Worm (Caenorhabditis elegans) whole organism, young adult: ENCODE data around the gene C16C10.1.

Source experiments
- F10E7.11 ChIP-seq: sonication (generic microtip); optimal IDR thresholded peaks from 2 replicates; lab custom pipeline; 2017; ENCODE audit warnings: mild to moderate bottlenecking, missing genetic modification characterization, moderate library complexity, missing compliant biosample characterization
- F33H1.4 ChIP-seq: fragments of 200-800 bp; sonication (Bioruptor generic); IDR thresholded peaks from 2 replicates; pipeline ENCODE4 v1.3.6; 2022; ENCODE audit warnings: missing genetic modification reagents, missing genetic modification characterization, missing compliant biosample characterization
- F55B11.4 ChIP-seq: sonication (generic microtip); optimal IDR thresholded peaks from 2 replicates; lab custom pipeline; 2016; ENCODE audit warnings: missing compliant biosample characterization, missing genetic modification characterization, borderline replicate concordance; ENCODE audit not compliant: insufficient read depth
- ZK185.1 ChIP-seq: sonication (generic microtip); optimal IDR thresholded peaks from 2 replicates; lab custom pipeline; 2016; ENCODE audit warnings: mild to moderate bottlenecking, missing genetic modification characterization, missing compliant biosample characterization; ENCODE audit not compliant: poor library complexity, severe bottlenecking
- akir-1 ChIP-seq: fragments of 200-800 bp; sonication (Bioruptor generic); optimal IDR thresholded peaks from 2 replicates; lab custom pipeline; 2018; ENCODE audit warnings: mild to moderate bottlenecking, missing genetic modification characterization, moderate library complexity, missing compliant biosample characterization
- ama-1 ChIP-seq, 3 experiments: fragments of 150-350 bp in 1 of 3; sonication (generic microtip) in 2 of 3; optimal IDR thresholded peaks; 2 replicates each; lab custom pipeline; 2014 to 2018; ENCODE audit warnings: missing biosample characterization in 2 of 3, missing genetic modification characterization in 2 of 3, missing genetic modification reagents in 2 of 3
- aptf-2 ChIP-seq: fragments of 200-800 bp; sonication (Bioruptor generic); conservative IDR thresholded peaks from 2 replicates; pipeline ENCODE4 v1.3.6; 2022; ENCODE audit warnings: missing genetic modification reagents, missing genetic modification characterization, missing compliant biosample characterization
- attf-3 ChIP-seq: fragments of 200-800 bp; sonication (Bioruptor generic); conservative IDR thresholded peaks from 2 replicates; pipeline ENCODE4 v1.3.6; 2022; ENCODE audit warnings: missing genetic modification reagents, missing genetic modification characterization, missing compliant biosample characterization
- attf-5 ChIP-seq: fragments of 200-800 bp; sonication (Bioruptor generic); optimal IDR thresholded peaks from 2 replicates; lab custom pipeline; 2018; ENCODE audit warnings: mild to moderate bottlenecking, missing genetic modification characterization, missing compliant biosample characterization
- bed-1 ChIP-seq: fragments of 200-800 bp; sonication (Bioruptor generic); IDR thresholded peaks from 2 replicates; pipeline ENCODE4 v1.3.6; 2022; ENCODE audit warnings: missing genetic modification reagents, missing genetic modification characterization, missing compliant biosample characterization
- cebp-2 ChIP-seq: fragments of 200-800 bp; sonication (Bioruptor generic); IDR thresholded peaks from 2 replicates; pipeline ENCODE4 v1.3.6; 2022; ENCODE audit warnings: missing genetic modification characterization, missing compliant biosample characterization
- ceh-27 ChIP-seq: fragments of 200-800 bp; sonication (Bioruptor generic); optimal IDR thresholded peaks from 2 replicates; lab custom pipeline; 2018; ENCODE audit warnings: mild to moderate bottlenecking, missing genetic modification characterization, moderate library complexity, missing compliant biosample characterization
- ceh-91 ChIP-seq: fragments of 200-800 bp; sonication (Bioruptor generic); IDR thresholded peaks from 2 replicates; pipeline ENCODE4 v1.3.6; 2022; ENCODE audit warnings: missing genetic modification reagents, missing genetic modification characterization, missing compliant biosample characterization
- dox-1 ChIP-seq: fragments of 200-800 bp; sonication (Bioruptor generic); IDR thresholded peaks from 2 replicates; pipeline ENCODE4 v1.3.6; 2022; ENCODE audit warnings: missing genetic modification reagents, missing genetic modification characterization, missing compliant biosample characterization
- dpff-1 ChIP-seq: sonication (generic microtip); optimal IDR thresholded peaks from 2 replicates; lab custom pipeline; 2017; ENCODE audit warnings: mild to moderate bottlenecking, missing genetic modification characterization, missing compliant biosample characterization
- ekl-4 ChIP-seq: fragments of 200-800 bp; sonication (Bioruptor generic); IDR thresholded peaks from 2 replicates; pipeline ENCODE4 v1.3.6; 2022; ENCODE audit warnings: missing genetic modification reagents, missing genetic modification characterization, missing compliant biosample characterization
- fkh-3 ChIP-seq: sonication (generic microtip); optimal IDR thresholded peaks from 2 replicates; lab custom pipeline; 2016; ENCODE audit warnings: mild to moderate bottlenecking, missing genetic modification characterization, missing compliant biosample characterization
- gei-17 ChIP-seq: fragments of 200-800 bp; sonication (Bioruptor generic); optimal IDR thresholded peaks from 2 replicates; lab custom pipeline; 2018; ENCODE audit warnings: mild to moderate bottlenecking, missing genetic modification characterization, missing compliant biosample characterization
- him-1 ChIP-seq: sonication (generic microtip); optimal IDR thresholded peaks from 2 replicates; lab custom pipeline; 2016; ENCODE audit warnings: missing genotype, missing genetic modification reagents, missing genetic modification characterization, missing compliant biosample characterization
- hlh-26 ChIP-seq: fragments of 200-800 bp; sonication (Bioruptor generic); conservative IDR thresholded peaks from 2 replicates; pipeline ENCODE4 v1.3.6; 2022; ENCODE audit warnings: missing genetic modification reagents, missing genetic modification characterization, missing compliant biosample characterization
- hmg-20 ChIP-seq: fragments of 200-800 bp; sonication (Bioruptor generic); IDR thresholded peaks from 2 replicates; pipeline ENCODE4 v1.3.6; 2022; ENCODE audit warnings: missing genetic modification reagents, missing genetic modification characterization, missing compliant biosample characterization
- hrde-1 ChIP-seq: sonication (generic microtip); optimal IDR thresholded peaks from 2 replicates; lab custom pipeline; 2016; ENCODE audit warnings: missing genetic modification characterization, mild to moderate bottlenecking, missing compliant biosample characterization, moderate library complexity, missing genotype, missing genetic modification reagents, borderline replicate concordance
- hsf-1 ChIP-seq: fragments of 200-800 bp; sonication (Bioruptor generic); IDR thresholded peaks from 2 replicates; pipeline ENCODE4 v1.3.6; 2022; ENCODE audit warnings: missing genetic modification reagents, missing genetic modification characterization, missing compliant biosample characterization
- let-607 ChIP-seq, 2 experiments: fragments of 200-800 bp in 1 of 2; sonication (Bioruptor generic) in 1 of 2; sonication (generic microtip) in 1 of 2; optimal IDR thresholded peaks; 2 replicates each; lab custom pipeline; 2016 to 2018; ENCODE audit warnings: mild to moderate bottlenecking in 2 of 2, missing compliant biosample characterization in 2 of 2, missing genetic modification characterization in 2 of 2, moderate library complexity in 2 of 2, missing genotype in 1 of 2
- madf-10 ChIP-seq: sonication (generic microtip); optimal IDR thresholded peaks from 2 replicates; lab custom pipeline; 2016; ENCODE audit warnings: mild to moderate bottlenecking, missing genetic modification characterization, missing compliant biosample characterization
- madf-6 ChIP-seq: fragments of 200-800 bp; sonication (Bioruptor generic); IDR thresholded peaks from 2 replicates; pipeline ENCODE4 v1.3.6; 2022; ENCODE audit warnings: missing genetic modification reagents, missing genetic modification characterization, missing compliant biosample characterization
- mel-28 ChIP-seq: sonication (generic microtip); optimal IDR thresholded peaks from 2 replicates; lab custom pipeline; 2016; ENCODE audit warnings: borderline replicate concordance, mild to moderate bottlenecking, missing genetic modification characterization, missing compliant biosample characterization
- mxl-1 ChIP-seq: sonication (generic microtip); optimal IDR thresholded peaks from 2 replicates; lab custom pipeline; 2016; ENCODE audit warnings: missing genetic modification characterization, missing compliant biosample characterization
- nfyb-1 ChIP-seq: fragments of 200-800 bp; sonication (Bioruptor generic); IDR thresholded peaks from 2 replicates; pipeline ENCODE4 v1.3.6; 2022; ENCODE audit warnings: missing genetic modification reagents, missing genetic modification characterization, missing compliant biosample characterization
- nhr-120 ChIP-seq: fragments of 200-800 bp; sonication (Bioruptor generic); IDR thresholded peaks from 2 replicates; pipeline ENCODE4 v1.3.6; 2022; ENCODE audit warnings: missing genetic modification characterization, missing compliant biosample characterization
- nhr-179 ChIP-seq: sonication (generic microtip); optimal IDR thresholded peaks from 2 replicates; lab custom pipeline; 2016; ENCODE audit warnings: mild to moderate bottlenecking, missing genetic modification characterization, missing compliant biosample characterization
- nhr-27 ChIP-seq: fragments of 200-800 bp; sonication (Bioruptor generic); optimal IDR thresholded peaks from 2 replicates; lab custom pipeline; 2018; ENCODE audit warnings: mild to moderate bottlenecking, missing genetic modification characterization, moderate library complexity, missing compliant biosample characterization
- rec-8 ChIP-seq, 2 experiments: sonication (generic microtip); optimal IDR thresholded peaks; 2 replicates each; lab custom pipeline; 2016; ENCODE audit warnings: mild to moderate bottlenecking in 2 of 2, missing genetic modification characterization in 2 of 2, missing genetic modification reagents in 2 of 2, missing genotype in 2 of 2, missing biosample characterization in 1 of 2, missing compliant biosample characterization in 1 of 2, moderate library complexity in 1 of 2
- rpc-1 ChIP-seq, 2 experiments: fragments of 150-350 bp in 1 of 2; sonication (generic microtip) in 1 of 2; optimal IDR thresholded peaks; 2 replicates each; lab custom pipeline; 2014 to 2018; ENCODE audit warnings: missing biosample characterization in 1 of 2, missing genetic modification characterization in 1 of 2, missing genetic modification reagents in 1 of 2, missing genotype in 1 of 2
- snpc-1.1 ChIP-seq: sonication (generic microtip); optimal IDR thresholded peaks from 2 replicates; lab custom pipeline; 2017; ENCODE audit warnings: missing genetic modification characterization, mild to moderate bottlenecking, missing compliant biosample characterization, antibody characterized with exemption, moderate library complexity, missing genotype, missing genetic modification reagents; ENCODE audit not compliant: insufficient read depth
- snpc-3.4 ChIP-seq: sonication (generic microtip); optimal IDR thresholded peaks from 2 replicates; lab custom pipeline; 2017; ENCODE audit warnings: missing genetic modification characterization, mild to moderate bottlenecking, missing compliant biosample characterization, antibody characterized with exemption, moderate library complexity, missing genotype, missing genetic modification reagents
- snpc-4 ChIP-seq, 5 experiments: fragments of 150-350 bp in 1 of 5; sonication (generic microtip) in 4 of 5; optimal IDR thresholded peaks; 2 replicates each; lab custom pipeline; 2014 to 2018; ENCODE audit warnings: missing genetic modification characterization in 5 of 5, missing biosample characterization in 3 of 5, antibody characterized with exemption in 2 of 5, mild to moderate bottlenecking in 2 of 5, missing compliant biosample characterization in 2 of 5, missing genotype in 2 of 5, moderate library complexity in 2 of 5, missing genetic modification reagents in 1 of 5
- sptf-2 ChIP-seq: fragments of 200-800 bp; sonication (Bioruptor generic); optimal IDR thresholded peaks from 2 replicates; lab custom pipeline; 2018; ENCODE audit warnings: mild to moderate bottlenecking, missing genetic modification characterization, missing compliant biosample characterization
- tbx-9 ChIP-seq: sonication (generic microtip); optimal IDR thresholded peaks from 2 replicates; lab custom pipeline; 2016; ENCODE audit warnings: borderline replicate concordance, missing genetic modification characterization, inconsistent platforms, missing compliant biosample characterization
- tlf-1 ChIP-seq: fragments of 200-800 bp; sonication (Bioruptor generic); optimal IDR thresholded peaks from 2 replicates; lab custom pipeline; 2018; ENCODE audit warnings: mild to moderate bottlenecking, missing genetic modification characterization, missing compliant biosample characterization
- zfh-2 ChIP-seq: fragments of 200-800 bp; sonication (Bioruptor generic); conservative IDR thresholded peaks from 2 replicates; pipeline ENCODE4 v1.3.6; 2022; ENCODE audit warnings: missing genetic modification reagents, missing genetic modification characterization, missing compliant biosample characterization
- zim-3 ChIP-seq: sonication (generic microtip); optimal IDR thresholded peaks from 2 replicates; lab custom pipeline; 2017; ENCODE audit warnings: mild to moderate bottlenecking, missing genetic modification characterization, moderate library complexity, missing compliant biosample characterization
- ztf-18 ChIP-seq: sonication (generic microtip); optimal IDR thresholded peaks from 2 replicates; lab custom pipeline; 2016; ENCODE audit warnings: missing genotype, mild to moderate bottlenecking, missing genetic modification characterization, missing compliant biosample characterization
- ztf-25 ChIP-seq: fragments of 200-800 bp; sonication (Bioruptor generic); IDR thresholded peaks from 2 replicates; pipeline ENCODE4 v1.3.6; 2022; ENCODE audit warnings: missing genetic modification reagents, missing genetic modification characterization, missing compliant biosample characterization
- ztf-28 ChIP-seq: fragments of 200-800 bp; sonication (Bioruptor generic); IDR thresholded peaks from 2 replicates; pipeline ENCODE4 v1.3.6; 2022; ENCODE audit warnings: missing genetic modification reagents, missing genetic modification characterization, missing compliant biosample characterization
- ztf-3 ChIP-seq: fragments of 200-800 bp; sonication (Bioruptor generic); optimal IDR thresholded peaks from 2 replicates; lab custom pipeline; 2018; ENCODE audit warnings: mild to moderate bottlenecking, missing genetic modification characterization, missing compliant biosample characterization

The C16C10.1 gene

ce11 chrIII:4150919-4151318 lies 30.3 kb downstream of the C16C10.1 start:
- TF ChIP-seq mxl-1 (tag; lab: Kevin White, UChicago) (no peak), bed-1 (GFP tag; lab: Robert Waterston, UW) (no peak), rpc-1 (optimal IDR thresholded peaks at IDR 0.05; lab: Kevin White, UChicago) (peak; percentile 4), rpc-1 (tag; optimal IDR thresholded peaks at IDR 0.05; lab: Kevin White, UChicago) (no peak), dpff-1 (tag; lab: Kevin White, UChicago) (no peak), hlh-26 (GFP tag; lab: Robert Waterston, UW) (no peak), fkh-3 (no peak), zim-3 (tag; lab: Kevin White, UChicago) (no peak), snpc-4 (GFP tag; optimal IDR thresholded peaks at IDR 0.05; lab: Kevin White, UChicago) (no peak), snpc-4 (tag; optimal IDR thresholded peaks at IDR 0.05; lab: Kevin White, UChicago) (peak in 3 of 4 experiments; percentile 7 to 39 (median 12)), ekl-4 (GFP tag; lab: Robert Waterston, UW) (peak; percentile 59), madf-6 (GFP tag; lab: Robert Waterston, UW) (peak; percentile 57), ztf-25 (no peak), nfyb-1 (GFP tag; lab: Robert Waterston, UW) (peak; percentile 23; the same call in 1 of the 2 replicates), snpc-3.4 (no peak), him-1 (tag; lab: Kevin White, UChicago) (no peak), attf-5 (peak; percentile 61), tlf-1 (GFP tag; lab: Kevin White, UChicago) (no peak), zfh-2 (GFP tag; lab: Robert Waterston, UW) (no peak), madf-10 (tag; lab: Kevin White, UChicago) (no peak), ztf-18 (no peak), tbx-9 (tag; lab: Kevin White, UChicago) (no peak), dox-1 (peak; percentile 48), aptf-2 (GFP tag; lab: Robert Waterston, UW) (no peak), attf-3 (GFP tag; lab: Robert Waterston, UW) (no peak), ZK185.1 (tag; lab: Kevin White, UChicago) (peak; percentile 33), F33H1.4 (GFP tag; lab: Robert Waterston, UW) (peak; percentile 32; the same call in 1 of the 2 replicates), sptf-2 (GFP tag; lab: Kevin White, UChicago) (no peak), hmg-20 (GFP tag; lab: Robert Waterston, UW) (no peak), ztf-3 (no peak), mel-28 (tag; lab: Kevin White, UChicago) (no peak), nhr-120 (GFP tag; lab: Robert Waterston, UW) (no peak), F10E7.11 (tag; lab: Kevin White, UChicago) (no peak), nhr-179 (tag; lab: Kevin White, UChicago) (no peak), hrde-1 (no peak), akir-1 (no peak), ceh-91 (GFP tag; lab: Robert Waterston, UW) (no peak), ztf-28 (GFP tag; lab: Robert Waterston, UW) (no peak), hsf-1 (peak; percentile 85), gei-17 (GFP tag; lab: Kevin White, UChicago) (no peak), let-607 (tag; optimal IDR thresholded peaks at IDR 0.05; lab: Kevin White, UChicago) (no peak), ceh-27 (GFP tag; lab: Kevin White, UChicago) (peak; percentile 23), F55B11.4 (tag; lab: Kevin White, UChicago) (no peak), ama-1 (optimal IDR thresholded peaks at IDR 0.05; lab: Kevin White, UChicago) (peak; percentile 67), ama-1 (GFP tag; optimal IDR thresholded peaks at IDR 0.05; lab: Kevin White, UChicago) (no peak), rec-8 (tag; optimal IDR thresholded peaks at IDR 0.05; lab: Kevin White, UChicago) (no peak), snpc-1.1 (no peak), cebp-2 (GFP tag; lab: Robert Waterston, UW) (no peak), nhr-27 (tag; lab: Kevin White, UChicago) (no peak)
